Worm (Caenorhabditis elegans): ENCODE data around the gene K07F5.17.

K07F5.17 gene

DNA sequence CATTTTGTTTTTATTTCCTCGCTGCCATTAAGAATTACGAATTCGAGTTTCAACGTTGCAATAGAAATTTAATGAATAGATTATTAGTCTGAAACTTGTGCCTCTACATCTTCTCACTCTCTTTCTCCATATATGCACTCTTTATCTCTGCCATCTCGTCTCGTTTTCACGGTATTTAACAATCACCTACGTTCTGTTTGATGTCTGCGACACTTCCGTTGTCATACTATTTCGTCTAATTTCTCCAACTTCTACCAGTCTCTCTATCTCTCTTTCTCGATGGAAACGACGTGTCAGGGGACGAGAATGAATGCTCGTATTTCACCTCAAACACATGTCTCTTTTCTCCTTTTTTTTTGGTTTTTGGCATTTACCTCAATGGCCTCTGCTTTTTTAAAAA is 31.7 kb downstream of the K07F5.17 start (continued):
- TF ChIP-seq Y55F3AM.14 (GFP tag; optimal IDR thresholded peaks at IDR 0.05) (no peak), lsy-2 (tag; optimal IDR thresholded peaks at IDR 0.05) (peak in 1 of 2 experiments; percentile 56), ama-1 (optimal IDR thresholded peaks at IDR 0.05) (peak; percentile 36), unc-39 (tag; optimal IDR thresholded peaks at IDR 0.05) (no peak), mdl-1 (tag; optimal IDR thresholded peaks at IDR 0.05) (peak in 1 of 2 experiments; percentile 23), F13H6.1 (tag; optimal IDR thresholded peaks at IDR 0.05) (peak; percentile 73), dmd-4 (tag; optimal IDR thresholded peaks at IDR 0.05) (no peak), aly-2 (tag; optimal IDR thresholded peaks at IDR 0.05) (no peak), nhr-237 (tag; optimal IDR thresholded peaks at IDR 0.05) (no peak), unc-62 (GFP tag; optimal IDR thresholded peaks at IDR 0.05) (no peak), nhr-77 (tag; optimal IDR thresholded peaks at IDR 0.05) (no peak), mbf-1 (tag; optimal IDR thresholded peaks at IDR 0.05) (no peak), gmeb-1 (tag; optimal IDR thresholded peaks at IDR 0.05) (peak; percentile 11), ztf-4 (tag; optimal IDR thresholded peaks at IDR 0.05) (no peak), fos-1 (tag; optimal IDR thresholded peaks at IDR 0.05) (peak; percentile 64), peb-1 (tag; optimal IDR thresholded peaks at IDR 0.05) (no peak), elt-1 (tag; optimal IDR thresholded peaks at IDR 0.05) (no peak)

DNA sequence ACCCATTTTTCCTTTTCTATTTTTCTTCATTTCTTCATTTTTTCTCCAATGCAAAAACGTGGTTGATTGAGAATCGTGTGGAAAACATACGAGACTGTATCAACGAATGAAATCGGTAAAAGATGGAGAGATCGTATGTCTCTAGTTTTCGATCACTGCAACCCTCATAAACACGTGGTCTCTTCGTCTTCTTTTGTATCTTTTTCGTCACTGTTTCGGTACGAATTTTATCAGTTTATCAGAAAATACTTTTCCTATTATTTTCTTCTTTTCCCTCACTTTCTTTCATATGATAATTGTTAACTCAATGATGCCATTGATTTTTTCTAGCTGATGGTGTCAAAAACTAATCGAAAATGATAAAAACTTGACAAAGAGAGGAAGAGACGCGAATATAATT is 33.5 kb downstream of the K07F5.17 start:
- TF ChIP-seq nhr-129 (tag; optimal IDR thresholded peaks at IDR 0.05) (peak; percentile 37), nhr-237 (tag; optimal IDR thresholded peaks at IDR 0.05) (no peak), nhr-25 (tag; optimal IDR thresholded peaks at IDR 0.05) (peak; percentile 81), nhr-21 (tag; optimal IDR thresholded peaks at IDR 0.05) (peak; percentile 75), lin-39 (tag; optimal IDR thresholded peaks at IDR 0.05) (no peak), Y55F3AM.14 (GFP tag; optimal IDR thresholded peaks at IDR 0.05) (no peak), lsy-2 (tag; optimal IDR thresholded peaks at IDR 0.05) (peak in 1 of 2 experiments; percentile 38), fos-1 (tag; optimal IDR thresholded peaks at IDR 0.05) (peak; percentile 95), R02D3.7 (tag; optimal IDR thresholded peaks at IDR 0.05) (no peak), unc-39 (tag; optimal IDR thresholded peaks at IDR 0.05) (no peak), skn-1 (tag; optimal IDR thresholded peaks at IDR 0.05) (no peak), mdl-1 (tag; optimal IDR thresholded peaks at IDR 0.05) (peak in 1 of 2 experiments; percentile 47), elt-3 (tag; optimal IDR thresholded peaks at IDR 0.05) (no peak), ztf-11 (tag; optimal IDR thresholded peaks at IDR 0.05) (no peak), ztf-4 (tag; optimal IDR thresholded peaks at IDR 0.05) (peak; percentile 45), sma-9 (GFP tag; optimal IDR thresholded peaks at IDR 0.05) (peak; percentile 91), sma-9 (tag; optimal IDR thresholded peaks at IDR 0.05) (no peak), sma-3 (GFP tag; optimal IDR thresholded peaks at IDR 0.05) (peak; percentile 54), lin-11 (tag; optimal IDR thresholded peaks at IDR 0.05) (no peak), C34F6.9 (tag; optimal IDR thresholded peaks at IDR 0.05) (no peak), crh-2 (tag; optimal IDR thresholded peaks at IDR 0.05) (peak; percentile 53), ZK546.5 (tag; optimal IDR thresholded peaks at IDR 0.05) (no peak), gmeb-1 (tag; optimal IDR thresholded peaks at IDR 0.05) (peak; percentile 40), blmp-1 (tag; optimal IDR thresholded peaks at IDR 0.05; ENCODE audit: insufficient read depth) (peak; percentile 79), unc-62 (GFP tag; optimal IDR thresholded peaks at IDR 0.05) (no peak), egl-27 (tag; optimal IDR thresholded peaks at IDR 0.05) (no peak), nhr-10 (tag; optimal IDR thresholded peaks at IDR 0.05) (no peak), lin-13 (GFP tag; optimal IDR thresholded peaks at IDR 0.05) (no peak), F13H6.1 (tag; optimal IDR thresholded peaks at IDR 0.05) (no peak)

DNA sequence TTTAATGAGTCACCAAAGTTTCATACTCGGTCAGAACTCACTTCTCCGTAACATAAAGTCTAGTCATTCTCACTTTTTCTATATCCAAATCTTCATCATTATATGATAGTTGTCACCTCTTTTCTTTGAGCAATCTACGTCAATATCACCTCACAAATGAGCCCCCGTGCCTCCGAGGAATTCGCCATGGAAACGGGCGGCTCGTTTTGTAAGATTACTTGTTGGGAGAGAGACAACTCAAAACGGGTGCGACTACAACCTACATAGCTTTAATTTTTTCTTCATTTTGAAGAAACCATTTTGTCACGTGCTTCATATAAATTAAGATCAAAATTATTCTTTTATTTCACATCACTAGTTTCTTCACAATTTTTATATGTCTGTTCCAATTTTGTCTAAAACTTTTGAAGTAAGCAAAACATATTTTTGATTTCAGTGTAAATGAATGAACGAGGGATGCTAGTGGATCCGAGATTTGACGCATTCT is 36.8 kb downstream of the K07F5.17 start, which contains the start of gene nhr-4:
Gene nhr-4 (plus strand): TSS at position 437 of the 487 bp plus-strand sequence.
- TF ChIP-seq snpc-4 (tag; optimal IDR thresholded peaks at IDR 0.05): no peak
- TF ChIP-seq lsy-2 (tag; optimal IDR thresholded peaks at IDR 0.05): no peak
- TF ChIP-seq C34F6.9 (tag; optimal IDR thresholded peaks at IDR 0.05): no peak
- TF ChIP-seq nhr-25 (tag; optimal IDR thresholded peaks at IDR 0.05): no peak
- TF ChIP-seq ztf-11 (tag; optimal IDR thresholded peaks at IDR 0.05): no peak
- no peak for TF ChIP-seq gmeb-1 (tag; optimal IDR thresholded peaks at IDR 0.05)
- TF ChIP-seq nhr-23 (tag; optimal IDR thresholded peaks at IDR 0.05): no peak
- TF ChIP-seq sma-3 (GFP tag; optimal IDR thresholded peaks at IDR 0.05): no peak
- TF ChIP-seq aly-2 (tag; optimal IDR thresholded peaks at IDR 0.05): no peak

DNA sequence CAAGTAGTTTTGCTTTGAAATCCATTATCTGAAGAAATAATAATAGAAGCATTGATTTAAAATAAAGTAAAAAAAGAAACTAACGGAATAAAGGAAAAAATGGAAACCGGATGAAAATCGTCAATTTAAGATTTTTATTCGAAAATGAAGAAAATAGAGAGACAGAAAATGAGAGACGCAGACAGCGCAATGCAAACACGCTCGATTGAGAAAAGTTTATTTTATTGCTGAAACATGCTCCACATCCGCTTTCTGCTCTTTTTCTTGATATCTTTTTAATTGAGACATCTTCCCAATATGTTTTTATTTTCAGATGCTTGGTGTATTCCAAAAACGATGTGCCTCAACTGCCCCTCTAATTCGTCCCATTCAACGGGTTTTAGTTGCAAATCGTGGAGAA is 42.1 kb downstream of the K07F5.17 start, which contains the start of the genes prp-18 and mccc-1:
Gene prp-18 (minus strand): TSS at position 127 of the 400 bp plus-strand sequence.
Gene mccc-1 (plus strand): TSS at position 314 of the 400 bp plus-strand sequence.
- TF ChIP-seq zag-1 (tag; optimal IDR thresholded peaks at IDR 0.05) (no peak), ZK546.5 (tag; optimal IDR thresholded peaks at IDR 0.05) (no peak), ztf-1 (GFP tag; conservative IDR thresholded peaks at IDR 0.05) (no peak), nhr-129 (tag; optimal IDR thresholded peaks at IDR 0.05) (peak; percentile 51), fos-1 (tag; optimal IDR thresholded peaks at IDR 0.05) (peak; percentile 47), unc-55 (GFP tag; optimal IDR thresholded peaks at IDR 0.05) (peak; percentile 82), sma-9 (GFP tag; optimal IDR thresholded peaks at IDR 0.05) (peak; percentile 23), sma-9 (tag; optimal IDR thresholded peaks at IDR 0.05) (no peak), crh-2 (tag; optimal IDR thresholded peaks at IDR 0.05) (peak; percentile 60), gmeb-1 (tag; optimal IDR thresholded peaks at IDR 0.05) (peak; percentile 21), skn-1 (tag; optimal IDR thresholded peaks at IDR 0.05) (no peak), nhr-25 (tag; optimal IDR thresholded peaks at IDR 0.05) (no peak), sem-4 (tag; optimal IDR thresholded peaks at IDR 0.05) (peak; percentile 11), C34F6.9 (tag; optimal IDR thresholded peaks at IDR 0.05) (peak; percentile 90), nhr-237 (tag; optimal IDR thresholded peaks at IDR 0.05) (no peak)
